Worm (Caenorhabditis elegans) whole organism, mixed stage, embryonic: ENCODE measurements around the gene C25A8.5.

Experiments used
- ceh-83 ChIP-seq: fragments of 200-800 bp; sonication (Bioruptor generic); optimal IDR thresholded peaks from 2 replicates; lab custom pipeline; 2018; ENCODE audit warnings: mild to moderate bottlenecking, missing genetic modification characterization, missing compliant biosample characterization
- ces-1 ChIP-seq: fragments of 150-350 bp; optimal IDR thresholded peaks from 2 replicates; lab custom pipeline; 2014; ENCODE audit warnings: missing biosample characterization, missing genetic modification reagents, missing genetic modification characterization
- drap-1 ChIP-seq: fragments of 200-800 bp; sonication (Bioruptor generic); optimal IDR thresholded peaks from 3 replicates; lab custom pipeline; 2018; ENCODE audit warnings: mild to moderate bottlenecking, missing genetic modification characterization, missing compliant biosample characterization
- lin-32 ChIP-seq: fragments of 200-800 bp; sonication (Bioruptor generic); optimal IDR thresholded peaks from 2 replicates; lab custom pipeline; 2018; ENCODE audit warnings: mild to moderate bottlenecking, missing genetic modification characterization, missing compliant biosample characterization
- nhr-12 ChIP-seq: fragments of 150-350 bp; optimal IDR thresholded peaks from 2 replicates; lab custom pipeline; 2014; ENCODE audit warnings: missing biosample characterization, missing genetic modification characterization
- pha-4 ChIP-seq: fragments of 150-350 bp; optimal IDR thresholded peaks from 2 replicates; lab custom pipeline; 2018; ENCODE audit warnings: missing biosample characterization, missing genetic modification reagents, missing genetic modification characterization

- TF ChIP-seq ces-1 (no peak), pha-4 (tag; lab: Kevin White, UChicago) (no peak), nhr-12 (tag; lab: Kevin White, UChicago) (no peak), drap-1 (GFP tag; lab: Kevin White, UChicago) (no peak), ceh-83 (GFP tag; lab: Kevin White, UChicago) (no peak), lin-32 (no peak)
These were observed 31.7 kb downstream of the C25A8.5 start for ce11 chrIV:7031019-7031418.
